Fruit fly (Drosophila melanogaster) whole organism, embryonic: ENCODE data around the gene sesB.

Source experiments
- CG10147 ChIP-seq: fragments of 200-800 bp; sonication (Bioruptor generic); optimal IDR thresholded peaks from 2 replicates; lab custom pipeline; 2019; ENCODE audit warnings: missing biosample characterization, mild to moderate bottlenecking, missing genetic modification characterization, moderate library complexity
- CG11504 ChIP-seq: fragments of 200-800 bp; sonication (Bioruptor generic); optimal IDR thresholded peaks from 3 replicates; lab custom pipeline; 2019; ENCODE audit warnings: missing biosample characterization, mild to moderate bottlenecking, missing genetic modification characterization, moderate library complexity
- CG14441 ChIP-seq: fragments of 200-800 bp; sonication (Bioruptor generic); IDR thresholded peaks from 2 replicates; pipeline ENCODE4 v1.3.6; 2022; ENCODE audit warnings: missing biosample characterization, missing genetic modification characterization
- CG15514 ChIP-seq: fragments of 200-800 bp; sonication (Bioruptor generic); optimal IDR thresholded peaks from 3 replicates; lab custom pipeline; 2017; ENCODE audit warnings: missing biosample characterization, missing genetic modification characterization, mild to moderate bottlenecking, moderate library complexity, missing genetic modification reagents
- CG17361 ChIP-seq: fragments of 200-800 bp; sonication (Bioruptor generic); IDR thresholded peaks from 3 replicates; pipeline ENCODE4 v1.3.6; 2022; ENCODE audit warnings: missing biosample characterization, missing genetic modification characterization
- CG18619 ChIP-seq: fragments of 200-800 bp; sonication (Bioruptor generic); optimal IDR thresholded peaks from 3 replicates; lab custom pipeline; 2017; ENCODE audit warnings: missing biosample characterization, mild to moderate bottlenecking, missing genetic modification characterization
- CG30431 ChIP-seq: fragments of 200-800 bp; sonication (Bioruptor generic); optimal IDR thresholded peaks from 2 replicates; lab custom pipeline; 2017; ENCODE audit warnings: missing biosample characterization, missing genetic modification characterization
- CG31365 ChIP-seq: fragments of 200-800 bp; sonication (Bioruptor generic); optimal IDR thresholded peaks from 2 replicates; lab custom pipeline; 2018; ENCODE audit warnings: missing biosample characterization, mild to moderate bottlenecking, missing genetic modification characterization
- CG4424 ChIP-seq: fragments of 200-800 bp; sonication (Bioruptor generic); optimal IDR thresholded peaks from 3 replicates; lab custom pipeline; 2016; ENCODE audit warnings: missing biosample characterization, missing genetic modification characterization
- CG4707 ChIP-seq: fragments of 200-800 bp; sonication (Bioruptor generic); optimal IDR thresholded peaks from 2 replicates; lab custom pipeline; 2018; ENCODE audit warnings: missing biosample characterization, mild to moderate bottlenecking, missing genetic modification characterization, moderate library complexity
- CG4730 ChIP-seq: fragments of 200-800 bp; sonication (Bioruptor generic); IDR thresholded peaks from 2 replicates; pipeline ENCODE4 v1.3.6; 2022; ENCODE audit warnings: missing biosample characterization, missing genetic modification characterization
- CG5245 ChIP-seq: fragments of 200-800 bp; sonication (Bioruptor generic); optimal IDR thresholded peaks from 3 replicates; lab custom pipeline; 2016; ENCODE audit warnings: missing biosample characterization, missing genetic modification characterization
- CG5953 ChIP-seq: fragments of 200-800 bp; sonication (Bioruptor generic); IDR thresholded peaks from 2 replicates; pipeline ENCODE4 v1.3.6; 2022; ENCODE audit warnings: missing biosample characterization, missing genetic modification characterization
- CkIIα-i1 ChIP-seq: fragments of 200-800 bp; sonication (Bioruptor generic); IDR thresholded peaks from 2 replicates; pipeline ENCODE4 v1.3.6; 2022; ENCODE audit warnings: missing biosample characterization, missing genetic modification characterization
- CrebB ChIP-seq: fragments of 200-800 bp; sonication (Bioruptor generic); optimal IDR thresholded peaks from 3 replicates; lab custom pipeline; 2018; ENCODE audit warnings: missing biosample characterization, mild to moderate bottlenecking, missing genetic modification characterization
- Elba2 ChIP-seq: fragments of 200-800 bp; sonication (Bioruptor generic); optimal IDR thresholded peaks from 3 replicates; lab custom pipeline; 2016; ENCODE audit warnings: missing biosample characterization, missing genetic modification characterization
- Fer3 ChIP-seq: fragments of 200-800 bp; sonication (Bioruptor generic); optimal IDR thresholded peaks from 2 replicates; lab custom pipeline; 2018; ENCODE audit warnings: missing biosample characterization, mild to moderate bottlenecking, missing genetic modification characterization, moderate library complexity
- Gsc ChIP-seq: fragments of 200-800 bp; sonication (Bioruptor generic); IDR thresholded peaks from 2 replicates; pipeline ENCODE4 v1.3.6; 2022; ENCODE audit warnings: missing biosample characterization, missing genetic modification characterization
- HLH54F ChIP-seq: fragments of 200-800 bp; sonication (Bioruptor generic); optimal IDR thresholded peaks from 3 replicates; lab custom pipeline; 2016; ENCODE audit warnings: missing biosample characterization, missing genetic modification characterization
- HmgD ChIP-seq: fragments of 200-800 bp; sonication (Bioruptor generic); optimal IDR thresholded peaks from 3 replicates; lab custom pipeline; 2016; ENCODE audit warnings: missing biosample characterization, missing genetic modification characterization
- Lim3 ChIP-seq: fragments of 200-800 bp; sonication (Bioruptor generic); IDR thresholded peaks from 2 replicates; pipeline ENCODE4 v1.3.6; 2022; ENCODE audit warnings: missing biosample characterization, missing genetic modification characterization
- Meics ChIP-seq: fragments of 200-800 bp; sonication (Bioruptor generic); optimal IDR thresholded peaks from 2 replicates; lab custom pipeline; 2017; ENCODE audit warnings: missing biosample characterization, mild to moderate bottlenecking, missing genetic modification characterization
- NC2α ChIP-seq: fragments of 200-800 bp; sonication (Bioruptor generic); optimal IDR thresholded peaks from 2 replicates; lab custom pipeline; 2016; ENCODE audit warnings: missing biosample characterization, missing genetic modification characterization
- Nf-YB ChIP-seq: fragments of 200-800 bp; sonication (Bioruptor generic); optimal IDR thresholded peaks from 3 replicates; lab custom pipeline; 2019; ENCODE audit warnings: missing biosample characterization, mild to moderate bottlenecking, missing genetic modification characterization, moderate library complexity
- Opbp ChIP-seq: fragments of 200-800 bp; sonication (Bioruptor generic); IDR thresholded peaks from 3 replicates; pipeline ENCODE4 v1.3.6; 2022; ENCODE audit warnings: missing biosample characterization, missing genetic modification characterization; ENCODE audit not compliant: partially characterized antibody
- Scr ChIP-seq: fragments of 200-800 bp; sonication (Bioruptor generic); IDR thresholded peaks from 2 replicates; pipeline ENCODE4 v1.3.6; 2022; ENCODE audit warnings: missing biosample characterization, missing genetic modification characterization; ENCODE audit not compliant: partially characterized antibody
- Sin3A ChIP-seq: fragments of >200 bp; optimal IDR thresholded peaks from 2 replicates; lab custom pipeline; 2018
- Six4 ChIP-seq: fragments of 200-800 bp; sonication (Bioruptor generic); optimal IDR thresholded peaks from 2 replicates; lab custom pipeline; 2016; ENCODE audit warnings: missing biosample characterization, missing genetic modification characterization
- al ChIP-seq: fragments of 200-800 bp; sonication (Bioruptor generic); IDR thresholded peaks from 2 replicates; pipeline ENCODE4 v1.3.6; 2022; ENCODE audit warnings: missing biosample characterization, missing genetic modification characterization
- ara ChIP-seq: fragments of 200-800 bp; sonication (Bioruptor generic); IDR thresholded peaks from 2 replicates; pipeline ENCODE4 v1.3.6; 2022; ENCODE audit warnings: missing biosample characterization, missing genetic modification characterization
- az2 ChIP-seq: fragments of 200-800 bp; sonication (Bioruptor generic); optimal IDR thresholded peaks from 3 replicates; lab custom pipeline; 2016; ENCODE audit warnings: missing biosample characterization, missing genetic modification characterization
- bcd ChIP-seq: fragments of 200-800 bp; sonication (Bioruptor generic); optimal IDR thresholded peaks from 2 replicates; lab custom pipeline; 2017; ENCODE audit warnings: missing biosample characterization, mild to moderate bottlenecking, missing genetic modification characterization
- btn ChIP-seq: fragments of 200-800 bp; sonication (Bioruptor generic); optimal IDR thresholded peaks from 2 replicates; lab custom pipeline; 2016; ENCODE audit warnings: missing biosample characterization, missing genetic modification characterization
- crp ChIP-seq, 2 experiments: fragments of 200-800 bp; sonication (Bioruptor generic); optimal IDR thresholded peaks; 2 replicates in 1 of 2; 3 replicates in 1 of 2; lab custom pipeline; 2017; ENCODE audit warnings: missing biosample characterization in 2 of 2, missing genetic modification characterization in 2 of 2, mild to moderate bottlenecking in 1 of 2, moderate library complexity in 1 of 2
- ewg ChIP-seq: fragments of 200-800 bp; sonication (Bioruptor generic); optimal IDR thresholded peaks from 3 replicates; lab custom pipeline; 2017; ENCODE audit warnings: mild to moderate bottlenecking, missing biosample characterization, missing genetic modification reagents, missing genetic modification characterization
- lbe ChIP-seq: fragments of 200-800 bp; sonication (Bioruptor generic); optimal IDR thresholded peaks from 2 replicates; lab custom pipeline; 2016; ENCODE audit warnings: missing biosample characterization, mild to moderate bottlenecking, missing genetic modification characterization
- lov ChIP-seq, 2 experiments: fragments of 200-800 bp in 1 of 2; fragments of >200 bp in 1 of 2; sonication (Bioruptor generic) in 1 of 2; IDR thresholded peaks in 1 of 2; optimal IDR thresholded peaks in 1 of 2; 2 replicates in 1 of 2; 3 replicates in 1 of 2; pipeline versions ENCODE4 v1.3.6 to Lab custom; 2017 to 2022; ENCODE audit warnings: missing biosample characterization in 1 of 2, missing genetic modification characterization in 1 of 2
- otp ChIP-seq: fragments of 200-800 bp; sonication (Bioruptor generic); IDR thresholded peaks from 3 replicates; pipeline ENCODE4, ENCODE4 v1.3.6; 2022; ENCODE audit warnings: missing biosample characterization, missing genetic modification characterization
- repo ChIP-seq: fragments of 200-800 bp; sonication (Bioruptor generic); optimal IDR thresholded peaks from 2 replicates; lab custom pipeline; 2016; ENCODE audit warnings: missing biosample characterization, missing genetic modification characterization
- sc ChIP-seq, 3 experiments: fragments of >200 bp in 2 of 3; fragments of 200-800 bp in 1 of 3; sonication (Bioruptor generic) in 1 of 3; optimal IDR thresholded peaks; 2 replicates in 2 of 3; 3 replicates in 1 of 3; lab custom pipeline; 2017; ENCODE audit warnings: mild to moderate bottlenecking in 1 of 3, missing biosample characterization in 1 of 3, missing genetic modification characterization in 1 of 3, missing genetic modification reagents in 1 of 3
- schlank ChIP-seq: fragments of 200-800 bp; sonication (Bioruptor generic); optimal IDR thresholded peaks from 2 replicates; lab custom pipeline; 2018; ENCODE audit warnings: missing biosample characterization, mild to moderate bottlenecking, missing genetic modification characterization
- sim ChIP-seq: fragments of 200-800 bp; sonication (Bioruptor generic); IDR thresholded peaks from 2 replicates; pipeline ENCODE4 v1.3.6; 2022; ENCODE audit warnings: missing biosample characterization, missing genetic modification characterization
- sisA ChIP-seq: fragments of 200-800 bp; sonication (Bioruptor generic); IDR thresholded peaks from 2 replicates; pipeline ENCODE4 v1.3.6; 2022; ENCODE audit warnings: missing biosample characterization, missing genetic modification characterization
- sr ChIP-seq: fragments of 200-800 bp; sonication (Bioruptor generic); IDR thresholded peaks from 3 replicates; pipeline ENCODE4 v1.3.6; 2022; ENCODE audit warnings: missing biosample characterization, missing genetic modification characterization
- trem ChIP-seq: fragments of 200-800 bp; optimal IDR thresholded peaks from 3 replicates; lab custom pipeline; 2019; ENCODE audit warnings: missing biosample characterization, mild to moderate bottlenecking, missing genetic modification characterization, moderate library complexity
- tx ChIP-seq: fragments of 200-800 bp; sonication (Bioruptor generic); optimal IDR thresholded peaks from 2 replicates; lab custom pipeline; 2016; ENCODE audit warnings: missing biosample characterization, missing genetic modification characterization
- vvl ChIP-seq: fragments of 200-800 bp; sonication (Bioruptor generic); IDR thresholded peaks from 2 replicates; pipeline ENCODE4 v1.3.6; 2022; ENCODE audit warnings: missing biosample characterization, missing genetic modification characterization
- wek ChIP-seq: fragments of 200-800 bp; sonication (Bioruptor generic); optimal IDR thresholded peaks from 3 replicates; lab custom pipeline; 2018; ENCODE audit warnings: missing biosample characterization, mild to moderate bottlenecking, missing genetic modification characterization, moderate library complexity
- yki ChIP-seq: fragments of >200 bp; optimal IDR thresholded peaks from 3 replicates; lab custom pipeline; 2018

Gene sesB

DNA sequence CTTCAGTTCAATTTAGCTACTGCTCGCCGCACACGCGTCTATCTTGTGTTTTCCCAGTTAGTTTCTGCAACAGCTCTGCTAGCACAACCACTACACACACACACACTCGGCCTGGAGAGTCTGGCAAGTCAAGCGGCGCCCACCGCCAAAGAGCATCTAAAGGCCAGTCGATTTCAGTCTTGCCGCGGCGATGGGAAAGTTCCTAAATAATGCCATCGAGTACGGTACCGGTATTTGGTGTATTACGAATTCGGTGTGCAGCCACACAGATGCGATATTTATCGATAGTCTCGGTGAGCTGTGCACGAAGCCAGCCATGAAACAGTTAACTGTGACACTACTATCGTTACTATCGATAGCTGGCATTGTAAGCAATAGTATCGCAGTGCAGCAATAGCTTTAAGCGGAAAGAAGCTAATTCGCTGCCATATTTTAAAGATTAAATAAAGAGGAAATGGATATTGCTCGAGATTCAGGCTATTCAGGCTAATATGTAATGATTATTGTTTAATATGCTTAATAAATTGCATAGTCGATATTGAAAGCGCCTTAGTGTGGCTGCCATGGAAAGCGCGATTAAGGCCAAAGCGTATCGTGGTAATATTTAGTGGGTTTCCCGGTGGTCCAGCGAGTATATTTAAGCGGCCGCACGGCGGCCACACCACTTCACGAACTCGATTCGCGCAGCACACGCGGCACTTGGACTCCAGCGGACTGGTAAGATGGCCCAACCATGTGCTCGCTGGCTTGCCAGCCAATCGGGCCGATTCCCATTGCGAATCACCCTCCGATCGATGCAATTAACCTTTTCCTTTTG is 41.8 kb downstream of the sesB start, which contains the start of gene stx (continued):
- TF ChIP-seq ewg (GFP tag; lab: Kevin White, UChicago) (no peak), CG4424 (GFP tag; lab: Kevin White, UChicago) (no peak), Scr (GFP tag; lab: Robert Waterston, UW) (peak; percentile 99), CG30431 (GFP tag; lab: Kevin White, UChicago) (no peak), NC2α (GFP tag; lab: Kevin White, UChicago) (peak; percentile 40), bcd (GFP tag; lab: Kevin White, UChicago) (no peak), lbe (GFP tag; lab: Kevin White, UChicago) (peak; percentile 8), Elba2 (no peak), CG31365 (tag; lab: Kevin White, UChicago) (peak; percentile 10), vvl (GFP tag; lab: Robert Waterston, UW) (peak; percentile 35), CG5953 (GFP tag; lab: Robert Waterston, UW) (peak; percentile 61), CG18619 (GFP tag; lab: Kevin White, UChicago) (peak; percentile 24), sisA (no peak), yki (lab: Kevin White, UChicago) (no peak), CG17361 (GFP tag; lab: Robert Waterston, UW) (peak; percentile 57; the same call in 2 of the 3 replicates), Lim3 (GFP tag; lab: Robert Waterston, UW) (no peak), az2 (GFP tag; lab: Kevin White, UChicago) (no peak), Six4 (no peak), Nf-YB (GFP tag; lab: Kevin White, UChicago) (peak; percentile 5), sim (GFP tag; lab: Robert Waterston, UW) (peak; percentile 57; the same call in 1 of the 2 replicates), CG4730 (GFP tag; lab: Robert Waterston, UW) (no peak), otp (peak; percentile 48; the same call in 1 of the 3 replicates), schlank (tag; lab: Kevin White, UChicago) (peak; percentile 5), crp (GFP tag; optimal IDR thresholded peaks at IDR 0.05; lab: Kevin White, UChicago) (no peak), CG15514 (GFP tag; lab: Kevin White, UChicago) (peak; percentile 26), CG14441 (GFP tag; lab: Robert Waterston, UW) (no peak), trem (tag; lab: Kevin White, UChicago) (peak; percentile 45), CG4707 (GFP tag; lab: Kevin White, UChicago) (peak; percentile 25), ara (GFP tag; lab: Robert Waterston, UW) (no peak), CkIIα-i1 (GFP tag; lab: Robert Waterston, UW) (no peak), HmgD (GFP tag; lab: Kevin White, UChicago) (no peak), sr (peak; percentile 32; the same call in 2 of the 3 replicates), lov (optimal IDR thresholded peaks at IDR 0.05; lab: Kevin White, UChicago) (no peak), lov (GFP tag; IDR thresholded peaks at IDR 0.05; lab: Robert Waterston, UW) (0 out of 3 replicates have a peak, but pooled peaks have one; percentile 52), Sin3A (peak; percentile 100), Meics (GFP tag; lab: Kevin White, UChicago) (peak; percentile 21), CG10147 (peak; percentile 29), Fer3 (peak; percentile 27), HLH54F (GFP tag; lab: Kevin White, UChicago) (peak; percentile 2), Gsc (GFP tag; lab: Robert Waterston, UW) (no peak), sc (optimal IDR thresholded peaks at IDR 0.05; lab: Kevin White, UChicago) (no peak), sc (GFP tag; optimal IDR thresholded peaks at IDR 0.05; lab: Kevin White, UChicago) (no peak), CG5245 (GFP tag; lab: Kevin White, UChicago) (no peak), wek (peak; percentile 69), al (GFP tag; lab: Robert Waterston, UW) (no peak), CG11504 (tag; lab: Kevin White, UChicago) (peak; percentile 1), repo (GFP tag; lab: Kevin White, UChicago) (no peak), CrebB (tag; lab: Kevin White, UChicago) (peak; percentile 23), tx (GFP tag; lab: Kevin White, UChicago) (no peak), Opbp (GFP tag; lab: Robert Waterston, UW) (peak; percentile 96), btn (GFP tag; lab: Kevin White, UChicago) (no peak)
